Worm (Caenorhabditis elegans) whole organism, L2 larva: ENCODE data around the gene grl-24.

Source experiments
- blmp-1 ChIP-seq: sonication (generic microtip); optimal IDR thresholded peaks from 2 replicates; lab custom pipeline; 2017; ENCODE audit warnings: missing genetic modification characterization, mild to moderate bottlenecking, missing compliant biosample characterization, antibody characterized with exemption, moderate library complexity; ENCODE audit not compliant: insufficient read depth
- egl-27 ChIP-seq: sonication (generic microtip); optimal IDR thresholded peaks from 3 replicates; lab custom pipeline; 2017; ENCODE audit warnings: missing biosample characterization, missing genetic modification reagents, missing genetic modification characterization
- fos-1 ChIP-seq: fragments of 150-350 bp; optimal IDR thresholded peaks from 2 replicates; lab custom pipeline; 2014; ENCODE audit warnings: missing biosample characterization, missing genetic modification characterization
- lin-11 ChIP-seq: fragments of 150-350 bp; sonication (generic microtip); optimal IDR thresholded peaks from 2 replicates; lab custom pipeline; 2014; ENCODE audit warnings: missing biosample characterization, missing genetic modification characterization, inconsistent platforms, mixed read lengths
- mab-5 ChIP-seq: fragments of 150-350 bp; optimal IDR thresholded peaks from 2 replicates; lab custom pipeline; 2014; ENCODE audit warnings: missing biosample characterization, missing genetic modification characterization
- nhr-77 ChIP-seq: fragments of 150-350 bp; optimal IDR thresholded peaks from 2 replicates; lab custom pipeline; 2014; ENCODE audit warnings: missing biosample characterization, missing genetic modification characterization
- unc-62 ChIP-seq: fragments of 150-350 bp; optimal IDR thresholded peaks from 2 replicates; lab custom pipeline; 2014; ENCODE audit warnings: missing biosample characterization, missing genetic modification reagents, missing genetic modification characterization

- TF ChIP-seq nhr-77 (tag; lab: Kevin White, UChicago) (no peak), lin-11 (tag; lab: Kevin White, UChicago) (no peak), egl-27 (tag; lab: Kevin White, UChicago) (no peak), fos-1 (no peak), unc-62 (GFP tag; lab: Kevin White, UChicago) (no peak), mab-5 (tag; lab: Kevin White, UChicago) (no peak), blmp-1 (peak; percentile 64)
Measured at ce11 chrIV:17474047-17474446, 1.6 kb downstream of the grl-24 start.
